Fruit fly (Drosophila melanogaster) whole organism, adult: Measurements from ENCODE around the gene Son.

Experiments used
- Mnt ChIP-seq: fragments of 200-800 bp; sonication (Bioruptor generic); optimal IDR thresholded peaks from 2 replicates; lab custom pipeline; 2016; ENCODE audit warnings: missing biosample characterization, mild to moderate bottlenecking, missing genetic modification characterization
- cnc ChIP-seq, 2 experiments: fragments of >200 bp; optimal IDR thresholded peaks; 2 replicates each; lab custom pipeline; 2017
- kay ChIP-seq: fragments of 200-800 bp; sonication (Bioruptor generic); peaks from one replicate; lab custom pipeline; 2016; ENCODE audit warnings: missing biosample characterization, missing genetic modification characterization, borderline replicate concordance

DNA sequence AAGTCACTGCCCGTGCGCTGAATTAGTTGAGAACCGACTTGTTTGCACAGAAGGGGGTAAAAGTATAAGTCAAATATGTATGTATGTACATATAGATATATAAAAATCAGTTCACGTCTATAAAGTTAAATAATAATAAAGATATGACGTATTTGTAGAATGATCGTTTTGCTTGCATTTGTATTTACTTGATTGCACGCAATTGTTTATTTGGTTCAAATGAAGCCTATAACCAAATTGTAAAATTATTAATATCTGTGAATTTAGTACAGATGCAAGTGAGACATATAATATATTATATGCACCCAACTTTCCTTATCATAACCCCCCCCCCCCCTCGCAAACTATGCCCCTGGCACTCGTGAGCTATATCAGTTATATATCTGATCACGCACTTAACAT, 22.7 kb downstream of the Son start:
- peak; percentile 81 for TF ChIP-seq kay (GFP tag; lab: Kevin White, UChicago)
- TF ChIP-seq Mnt (GFP tag; lab: Kevin White, UChicago), result peak; percentile 44
- TF ChIP-seq cnc (optimal IDR thresholded peaks at IDR 0.05; lab: Kevin White, UChicago), result no peak
